Fruit fly (Drosophila melanogaster) whole organism, embryonic: ENCODE results near the gene Tmep.

Source experiments
- Aef1 ChIP-seq: fragments of 200-800 bp; sonication (Bioruptor generic); IDR thresholded peaks from 3 replicates; pipeline ENCODE4 v1.3.6; 2022; ENCODE audit warnings: missing biosample characterization, missing genetic modification characterization
- Bgb ChIP-seq: fragments of 200-800 bp; sonication (Bioruptor generic); IDR thresholded peaks from 2 replicates; pipeline ENCODE4 v1.3.6; 2022; ENCODE audit warnings: missing biosample characterization, missing genetic modification characterization; ENCODE audit not compliant: partially characterized antibody
- CG10543 ChIP-seq: fragments of 200-800 bp; sonication (Bioruptor generic); optimal IDR thresholded peaks from 3 replicates; lab custom pipeline; 2017; ENCODE audit warnings: missing biosample characterization, mild to moderate bottlenecking, missing genetic modification characterization, moderate library complexity
- CG12155 ChIP-seq: fragments of 200-800 bp; sonication (Bioruptor generic); optimal IDR thresholded peaks from 3 replicates; lab custom pipeline; 2016; ENCODE audit warnings: missing biosample characterization, missing genetic modification characterization
- CG12391 ChIP-seq: fragments of 200-800 bp; sonication (Bioruptor generic); optimal IDR thresholded peaks from 3 replicates; lab custom pipeline; 2018; ENCODE audit warnings: missing biosample characterization, mild to moderate bottlenecking, missing genetic modification characterization, moderate library complexity
- CG12744 ChIP-seq: fragments of 200-800 bp; sonication (Bioruptor generic); optimal IDR thresholded peaks from 2 replicates; lab custom pipeline; 2016; ENCODE audit warnings: missing biosample characterization, missing genetic modification characterization
- CG13123 ChIP-seq: fragments of 200-800 bp; sonication (Bioruptor generic); optimal IDR thresholded peaks from 2 replicates; lab custom pipeline; 2016; ENCODE audit warnings: missing biosample characterization, missing genetic modification characterization
- CG14710 ChIP-seq: fragments of 200-800 bp; sonication (Bioruptor generic); optimal IDR thresholded peaks from 3 replicates; lab custom pipeline; 2019; ENCODE audit warnings: missing biosample characterization, mild to moderate bottlenecking, missing genetic modification characterization, moderate library complexity
- CG15269 ChIP-seq: fragments of 200-800 bp; sonication (Bioruptor generic); optimal IDR thresholded peaks from 2 replicates; lab custom pipeline; 2018; ENCODE audit warnings: missing biosample characterization, mild to moderate bottlenecking, missing genetic modification characterization, moderate library complexity
- CG15514 ChIP-seq: fragments of 200-800 bp; sonication (Bioruptor generic); optimal IDR thresholded peaks from 3 replicates; lab custom pipeline; 2017; ENCODE audit warnings: missing biosample characterization, missing genetic modification characterization, mild to moderate bottlenecking, moderate library complexity, missing genetic modification reagents
- CG1792 ChIP-seq: fragments of 200-800 bp; sonication (Bioruptor generic); optimal IDR thresholded peaks from 2 replicates; lab custom pipeline; 2016; ENCODE audit warnings: missing biosample characterization, missing genetic modification characterization
- CG2120 ChIP-seq: fragments of 200-800 bp; sonication (Bioruptor generic); optimal IDR thresholded peaks from 3 replicates; lab custom pipeline; 2016; ENCODE audit warnings: missing biosample characterization, missing genetic modification characterization
- CG32532 ChIP-seq: fragments of 200-800 bp; sonication (Bioruptor generic); IDR thresholded peaks from 2 replicates; pipeline ENCODE4 v1.3.6; 2022; ENCODE audit warnings: missing biosample characterization, missing genetic modification characterization
- CG3838 ChIP-seq: fragments of 200-800 bp; sonication (Bioruptor generic); optimal IDR thresholded peaks from 3 replicates; lab custom pipeline; 2016; ENCODE audit warnings: missing biosample characterization, missing genetic modification characterization
- CG4730 ChIP-seq: fragments of 200-800 bp; sonication (Bioruptor generic); IDR thresholded peaks from 2 replicates; pipeline ENCODE4 v1.3.6; 2022; ENCODE audit warnings: missing biosample characterization, missing genetic modification characterization
- CG6765 ChIP-seq: fragments of 200-800 bp; sonication (Bioruptor generic); optimal IDR thresholded peaks from 3 replicates; lab custom pipeline; 2017; ENCODE audit warnings: missing biosample characterization, mild to moderate bottlenecking, missing genetic modification characterization
- CG7745 ChIP-seq: fragments of 200-800 bp; sonication (Bioruptor generic); optimal IDR thresholded peaks from 2 replicates; lab custom pipeline; 2018; ENCODE audit warnings: missing biosample characterization, mild to moderate bottlenecking, missing genetic modification characterization, moderate library complexity
- CG7839 ChIP-seq: fragments of 200-800 bp; sonication (Bioruptor generic); optimal IDR thresholded peaks from 3 replicates; lab custom pipeline; 2018; ENCODE audit warnings: missing biosample characterization, mild to moderate bottlenecking, missing genetic modification characterization, moderate library complexity
- CG8765 ChIP-seq: fragments of 200-800 bp; sonication (Bioruptor generic); IDR thresholded peaks from 2 replicates; pipeline ENCODE4 v1.3.6; 2022; ENCODE audit warnings: missing biosample characterization, missing genetic modification characterization
- Dad ChIP-seq: fragments of 200-800 bp; sonication (Bioruptor generic); optimal IDR thresholded peaks from 3 replicates; lab custom pipeline; 2016; ENCODE audit warnings: missing biosample characterization, missing genetic modification characterization
- GATAe ChIP-seq: fragments of 200-800 bp; sonication (Bioruptor generic); conservative IDR thresholded peaks from 2 replicates; pipeline ENCODE4 v1.3.6; 2022; ENCODE audit warnings: missing biosample characterization, missing genetic modification characterization
- HHEX ChIP-seq: fragments of 200-800 bp; sonication (Bioruptor generic); optimal IDR thresholded peaks from 3 replicates; lab custom pipeline; 2017; ENCODE audit warnings: missing biosample characterization, mild to moderate bottlenecking, missing genetic modification characterization, missing genetic modification reagents
- Hr51 ChIP-seq, 2 experiments: fragments of 200-800 bp; sonication (Bioruptor generic); optimal IDR thresholded peaks; 2 replicates in 1 of 2; 3 replicates in 1 of 2; lab custom pipeline; 2016 to 2018; ENCODE audit warnings: missing biosample characterization in 2 of 2, missing genetic modification characterization in 2 of 2, mild to moderate bottlenecking in 1 of 2, moderate library complexity in 1 of 2
- MBD-R2 ChIP-seq: fragments of 200-800 bp; sonication (Bioruptor generic); IDR thresholded peaks from 2 replicates; pipeline ENCODE4 v1.3.6; 2022; ENCODE audit warnings: missing biosample characterization, missing genetic modification characterization
- NC2β ChIP-seq: fragments of 200-800 bp; sonication (Bioruptor generic); optimal IDR thresholded peaks from 2 replicates; lab custom pipeline; 2016; ENCODE audit warnings: missing biosample characterization, missing genetic modification characterization
- Xbp1 ChIP-seq: fragments of 200-800 bp; sonication (Bioruptor generic); optimal IDR thresholded peaks from 3 replicates; lab custom pipeline; 2016; ENCODE audit warnings: missing biosample characterization, mild to moderate bottlenecking, missing genetic modification characterization
- ap ChIP-seq: fragments of 200-800 bp; sonication (Bioruptor generic); IDR thresholded peaks from 2 replicates; pipeline ENCODE4 v1.3.6; 2022; ENCODE audit warnings: missing biosample characterization, missing genetic modification characterization
- az2 ChIP-seq: fragments of 200-800 bp; sonication (Bioruptor generic); optimal IDR thresholded peaks from 3 replicates; lab custom pipeline; 2016; ENCODE audit warnings: missing biosample characterization, missing genetic modification characterization
- btn ChIP-seq: fragments of 200-800 bp; sonication (Bioruptor generic); optimal IDR thresholded peaks from 2 replicates; lab custom pipeline; 2016; ENCODE audit warnings: missing biosample characterization, missing genetic modification characterization
- chinmo ChIP-seq: fragments of 200-800 bp; sonication (Bioruptor generic); IDR thresholded peaks from 4 replicates; pipeline ENCODE4 v1.3.6; 2022; ENCODE audit warnings: missing biosample characterization, missing genetic modification characterization; ENCODE audit not compliant: partially characterized antibody
- crc ChIP-seq: fragments of 200-800 bp; sonication (Bioruptor generic); optimal IDR thresholded peaks from 2 replicates; lab custom pipeline; 2016; ENCODE audit warnings: missing biosample characterization, missing genetic modification characterization
- emc ChIP-seq: fragments of 200-800 bp; sonication (Bioruptor generic); optimal IDR thresholded peaks from 2 replicates; lab custom pipeline; 2016; ENCODE audit warnings: missing biosample characterization, missing genetic modification characterization
- exex ChIP-seq: fragments of 200-800 bp; sonication (Bioruptor generic); optimal IDR thresholded peaks from 4 replicates; lab custom pipeline; 2018; ENCODE audit warnings: missing biosample characterization, mild to moderate bottlenecking, missing genetic modification characterization, moderate library complexity
- fd64A ChIP-seq: fragments of 200-800 bp; sonication (Bioruptor generic); optimal IDR thresholded peaks from 3 replicates; lab custom pipeline; 2018; ENCODE audit warnings: missing biosample characterization, mild to moderate bottlenecking, missing genetic modification characterization
- gro ChIP-seq: fragments of 200-800 bp; sonication (Bioruptor generic); optimal IDR thresholded peaks from 2 replicates; lab custom pipeline; 2016; ENCODE audit warnings: missing biosample characterization, missing genetic modification characterization
- gt ChIP-seq: fragments of 200-800 bp; sonication (Bioruptor generic); IDR thresholded peaks from 2 replicates; pipeline ENCODE4 v1.3.6; 2022; ENCODE audit warnings: missing biosample characterization, missing genetic modification characterization
- hb ChIP-seq: fragments of 200-800 bp; sonication (Bioruptor generic); IDR thresholded peaks from 3 replicates; pipeline ENCODE4 v1.3.6; 2022; ENCODE audit warnings: missing biosample characterization, missing genetic modification characterization; ENCODE audit not compliant: partially characterized antibody
- jigr1 ChIP-seq: fragments of 200-800 bp; sonication (Bioruptor generic); IDR thresholded peaks from 3 replicates; pipeline ENCODE4 v1.3.6; 2022; ENCODE audit warnings: missing biosample characterization, missing genetic modification characterization
- jing ChIP-seq: fragments of 200-800 bp; sonication (Bioruptor generic); optimal IDR thresholded peaks from 2 replicates; lab custom pipeline; 2018; ENCODE audit warnings: missing biosample characterization, mild to moderate bottlenecking, missing genetic modification characterization
- mirr ChIP-seq: fragments of 200-800 bp; sonication (Bioruptor generic); optimal IDR thresholded peaks from 3 replicates; lab custom pipeline; 2018; ENCODE audit warnings: missing biosample characterization, mild to moderate bottlenecking, missing genetic modification characterization
- otp ChIP-seq: fragments of 200-800 bp; sonication (Bioruptor generic); IDR thresholded peaks from 3 replicates; pipeline ENCODE4, ENCODE4 v1.3.6; 2022; ENCODE audit warnings: missing biosample characterization, missing genetic modification characterization
- pnt ChIP-seq: fragments of 200-800 bp; sonication (Bioruptor generic); optimal IDR thresholded peaks from 3 replicates; lab custom pipeline; 2016; ENCODE audit warnings: missing biosample characterization, missing genetic modification characterization
- sens ChIP-seq: fragments of 200-800 bp; sonication (Bioruptor generic); peaks from one replicate; lab custom pipeline; 2016; ENCODE audit warnings: missing biosample characterization, missing genetic modification characterization
- sima ChIP-seq: fragments of 200-800 bp; sonication (Bioruptor generic); optimal IDR thresholded peaks from 2 replicates; lab custom pipeline; 2016; ENCODE audit warnings: missing biosample characterization, missing genetic modification characterization
- so ChIP-seq: fragments of 200-800 bp; sonication (Bioruptor generic); IDR thresholded peaks from 3 replicates; pipeline ENCODE4 v1.3.6; 2022; ENCODE audit warnings: missing biosample characterization, missing genetic modification characterization
- tio ChIP-seq: fragments of 200-800 bp; sonication (Bioruptor generic); optimal IDR thresholded peaks from 2 replicates; lab custom pipeline; 2017; ENCODE audit warnings: missing biosample characterization, missing genetic modification characterization, inconsistent platforms
- tna ChIP-seq: fragments of 200-800 bp; sonication (Bioruptor generic); IDR thresholded peaks from 2 replicates; pipeline ENCODE4 v1.3.6; 2022; ENCODE audit warnings: missing biosample characterization, missing genetic modification characterization; ENCODE audit not compliant: partially characterized antibody
- trem ChIP-seq: fragments of 200-800 bp; optimal IDR thresholded peaks from 3 replicates; lab custom pipeline; 2019; ENCODE audit warnings: missing biosample characterization, mild to moderate bottlenecking, missing genetic modification characterization, moderate library complexity
- ttk ChIP-seq: fragments of 200-800 bp; sonication (Bioruptor generic); IDR thresholded peaks from 2 replicates; pipeline ENCODE4 v2.1.2; 2022; ENCODE audit warnings: missing biosample characterization, missing genetic modification characterization
- vvl ChIP-seq: fragments of 200-800 bp; sonication (Bioruptor generic); IDR thresholded peaks from 2 replicates; pipeline ENCODE4 v1.3.6; 2022; ENCODE audit warnings: missing biosample characterization, missing genetic modification characterization

Gene Tmep

DNA sequence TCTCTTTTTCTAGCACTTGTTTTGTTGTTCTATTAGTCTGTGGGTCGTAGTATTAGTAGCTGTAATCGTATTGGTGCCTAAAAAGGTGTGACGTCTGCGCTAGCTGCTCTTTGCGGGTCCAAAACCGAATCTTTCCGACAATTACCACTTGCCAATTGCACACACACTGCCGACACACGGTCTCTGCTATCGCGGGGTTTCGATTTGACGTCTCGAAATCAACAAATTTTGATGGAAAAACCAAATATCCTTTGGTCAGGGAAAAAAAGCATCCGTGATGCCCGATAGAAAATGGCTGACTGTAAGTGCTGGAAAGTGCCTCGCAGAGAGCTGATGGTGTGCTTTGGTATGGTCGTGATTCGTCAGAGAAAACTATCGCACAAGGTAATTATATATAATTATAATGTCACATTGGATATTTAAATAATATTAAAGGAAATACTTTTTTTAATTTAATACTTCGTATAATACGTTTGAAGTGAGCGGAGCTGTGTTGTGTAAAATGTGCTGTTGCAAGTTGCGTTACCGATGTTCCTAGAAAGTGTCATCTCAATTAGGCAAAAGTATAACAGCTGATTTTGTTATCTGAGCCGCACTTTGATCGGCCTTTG lies 10.7 kb upstream of the Tmep start, which contains the start of the genes Pex10 and CG12099 (continued):
- TF ChIP-seq CG1792 (GFP tag; lab: Kevin White, UChicago) (peak; percentile 6), pnt (GFP tag; lab: Kevin White, UChicago) (peak; percentile 65), CG6765 (GFP tag; lab: Kevin White, UChicago) (peak; percentile 50), CG2120 (GFP tag; lab: Kevin White, UChicago) (peak; percentile 89), CG3838 (peak; percentile 59), CG7839 (tag; lab: Kevin White, UChicago) (peak; percentile 85), HHEX (GFP tag; lab: Kevin White, UChicago) (peak; percentile 76), Xbp1 (GFP tag; lab: Kevin White, UChicago) (peak; percentile 94), btn (GFP tag; lab: Kevin White, UChicago) (no peak), chinmo (peak; percentile 45; the same call in 1 of the 4 replicates), jing (GFP tag; lab: Kevin White, UChicago) (no peak), NC2β (GFP tag; lab: Kevin White, UChicago) (peak; percentile 27), Dad (GFP tag; lab: Kevin White, UChicago) (peak; percentile 41), gro (peak; percentile 53), GATAe (GFP tag; lab: Robert Waterston, UW) (peak; percentile 91), ap (peak; percentile 85), Hr51 (GFP tag; optimal IDR thresholded peaks at IDR 0.05; lab: Kevin White, UChicago) (peak; percentile 84 to 85), tna (peak; percentile 79), sima (GFP tag; lab: Kevin White, UChicago) (no peak), CG14710 (tag; lab: Kevin White, UChicago) (peak; percentile 94), emc (GFP tag; lab: Kevin White, UChicago) (peak; percentile 21), CG7745 (tag; lab: Kevin White, UChicago) (no peak), az2 (GFP tag; lab: Kevin White, UChicago) (peak; percentile 88), MBD-R2 (GFP tag; lab: Robert Waterston, UW) (peak; percentile 92), vvl (GFP tag; lab: Robert Waterston, UW) (peak; percentile 93), CG4730 (GFP tag; lab: Robert Waterston, UW) (peak; percentile 87), CG8765 (GFP tag; lab: Robert Waterston, UW) (peak; percentile 87), tio (no peak), hb (GFP tag; lab: Robert Waterston, UW) (peak; percentile 90), so (GFP tag; lab: Robert Waterston, UW) (peak; percentile 86), CG15514 (GFP tag; lab: Kevin White, UChicago) (peak; percentile 89), otp (peak; percentile 82), mirr (GFP tag; lab: Kevin White, UChicago) (peak; percentile 79), CG32532 (peak; percentile 95), CG12391 (tag; lab: Kevin White, UChicago) (peak; percentile 94), CG12155 (GFP tag; lab: Kevin White, UChicago) (peak; percentile 88), Bgb (GFP tag; lab: Robert Waterston, UW) (peak; percentile 89), CG15269 (tag; lab: Kevin White, UChicago) (peak; percentile 86), crc (GFP tag; lab: Kevin White, UChicago) (no peak), fd64A (GFP tag; lab: Kevin White, UChicago) (peak; percentile 41), exex (tag; lab: Kevin White, UChicago) (no peak), CG13123 (GFP tag; lab: Kevin White, UChicago) (peak; percentile 76), CG10543 (GFP tag; lab: Kevin White, UChicago) (peak; percentile 92), gt (GFP tag; lab: Robert Waterston, UW) (peak; percentile 73), sens (peak; percentile 98), trem (tag; lab: Kevin White, UChicago) (peak; percentile 92), ttk (GFP tag; lab: Robert Waterston, UW) (peak; percentile 83), jigr1 (GFP tag; lab: Robert Waterston, UW) (peak; percentile 80), CG12744 (peak; percentile 28), Aef1 (GFP tag; lab: Robert Waterston, UW) (peak; percentile 91)
